Worm (Caenorhabditis elegans): Measurements from ENCODE around the gene ivd-1.
A peak's percentile ranks its signal among the peaks of the same experiment; 100 is the strongest.

- peak; percentile 15 for TF ChIP-seq snpc-4 (GFP tag; optimal IDR thresholded peaks at IDR 0.05)
- peak in 3 of 4 experiments; percentile 7 to 73 (median 71) for TF ChIP-seq snpc-4 (tag; optimal IDR thresholded peaks at IDR 0.05)
- no peak for TF ChIP-seq B0336.3 (GFP tag; IDR thresholded peaks at IDR 0.05)
- no peak for TF ChIP-seq ztf-18 (tag; optimal IDR thresholded peaks at IDR 0.05)
- no peak for TF ChIP-seq gei-17 (GFP tag; optimal IDR thresholded peaks at IDR 0.05)
- no peak for TF ChIP-seq mes-4 (tag; optimal IDR thresholded peaks at IDR 0.05)
- TF ChIP-seq ama-1 (optimal IDR thresholded peaks at IDR 0.05): no peak
- TF ChIP-seq ama-1 (GFP tag; optimal IDR thresholded peaks at IDR 0.05): no peak
- TF ChIP-seq sea-2 (GFP tag; IDR thresholded peaks at IDR 0.05): no peak
- no peak for TF ChIP-seq unc-130 (GFP tag; optimal IDR thresholded peaks at IDR 0.05)
- no peak for TF ChIP-seq lir-1 (GFP tag; conservative IDR thresholded peaks at IDR 0.05)
- TF ChIP-seq B0019.2 (GFP tag; conservative IDR thresholded peaks at IDR 0.05): no peak
These were observed 2.5 kb upstream of the ivd-1 start, which contains the start of the genes snpn-1 and C02B10.4 for ce11 chrIV:5090993-5091793.
